Fruit fly (Drosophila melanogaster): Measurements from ENCODE around the gene shps.

Gene shps

dm6 chr3R:24231206-24231502, 48.2 kb upstream of the shps start (continued):
- TF ChIP-seq Dref (GFP tag; IDR thresholded peaks at IDR 0.05) (0 out of 2 replicates have a peak, but pooled peaks have one; percentile 29), CG9437 (GFP tag; optimal IDR thresholded peaks at IDR 0.05) (no peak), stc (GFP tag; IDR thresholded peaks at IDR 0.05) (0 out of 2 replicates have a peak, but pooled peaks have one; percentile 38), Rfx (GFP tag; IDR thresholded peaks at IDR 0.05) (peak; percentile 15; the same call in 1 of the 2 replicates), CG10543 (GFP tag; optimal IDR thresholded peaks at IDR 0.05) (peak; percentile 1), dm (GFP tag; optimal IDR thresholded peaks at IDR 0.05) (no peak), psq (GFP tag; optimal IDR thresholded peaks at IDR 0.05) (peak; percentile 94), Med (GFP tag) (peak; percentile 59), fu2 (GFP tag; optimal IDR thresholded peaks at IDR 0.05) (no peak), chinmo (GFP tag; IDR thresholded peaks at IDR 0.05; ENCODE audit: partially characterized antibody) (peak; percentile 67; the same call in 2 of the 4 replicates), cad (GFP tag; optimal IDR thresholded peaks at IDR 0.05) (no peak), salm (tag; optimal IDR thresholded peaks at IDR 0.05) (no peak), zen2 (GFP tag; IDR thresholded peaks at IDR 0.05; ENCODE audit: partially characterized antibody) (0 out of 3 replicates have a peak, but pooled peaks have one; percentile 9), CG17328 (GFP tag; IDR thresholded peaks at IDR 0.05) (no peak), CG15479 (GFP tag; optimal IDR thresholded peaks at IDR 0.05) (peak; percentile 10), CG17912 (GFP tag; optimal IDR thresholded peaks at IDR 0.05) (no peak), CG3847 (GFP tag; IDR thresholded peaks at IDR 0.05) (0 out of 2 replicates have a peak, but pooled peaks have one; percentile 36), fd3F (GFP tag; optimal IDR thresholded peaks at IDR 0.05) (no peak), cg (GFP tag; optimal IDR thresholded peaks at IDR 0.05) (peak; percentile 93), stwl (tag; optimal IDR thresholded peaks at IDR 0.05) (peak; percentile 27), nerfin-1 (tag; optimal IDR thresholded peaks at IDR 0.05) (peak; percentile 92), fd64A (GFP tag; optimal IDR thresholded peaks at IDR 0.05) (no peak), HLH3B (GFP tag; IDR thresholded peaks at IDR 0.05) (0 out of 2 replicates have a peak, but pooled peaks have one; percentile 17), YL-1 (GFP tag; optimal IDR thresholded peaks at IDR 0.05) (no peak), CrebB (tag; optimal IDR thresholded peaks at IDR 0.05) (peak; percentile 25), Atf3 (GFP tag; optimal IDR thresholded peaks at IDR 0.05) (no peak), mirr (GFP tag; optimal IDR thresholded peaks at IDR 0.05) (peak; percentile 37), vvl (GFP tag; IDR thresholded peaks at IDR 0.05) (0 out of 2 replicates have a peak, but pooled peaks have one; percentile 20), HLHmδ (GFP tag; optimal IDR thresholded peaks at IDR 0.05) (peak; percentile 58), nmo (GFP tag; optimal IDR thresholded peaks at IDR 0.05) (no peak), CG6689 (GFP tag; IDR thresholded peaks at IDR 0.05) (no peak), CG14014 (GFP tag; IDR thresholded peaks at IDR 0.05) (no peak), ato (GFP tag; IDR thresholded peaks at IDR 0.05; ENCODE audit: partially characterized antibody) (no peak), pzg (GFP tag; optimal IDR thresholded peaks at IDR 0.05) (peak; percentile 25), Atf-2 (GFP tag; optimal IDR thresholded peaks at IDR 0.05) (no peak), CG6854 (GFP tag; optimal IDR thresholded peaks at IDR 0.05) (no peak), Lpt (GFP tag; optimal IDR thresholded peaks at IDR 0.05) (no peak), crp (GFP tag; optimal IDR thresholded peaks at IDR 0.05) (peak in 1 of 2 experiments; percentile 6), gt (GFP tag; IDR thresholded peaks at IDR 0.05) (no peak), CG13624 (GFP tag; optimal IDR thresholded peaks at IDR 0.05) (peak; percentile 21), Ada2b (GFP tag; IDR thresholded peaks at IDR 0.05) (0 out of 2 replicates have a peak, but pooled peaks have one; percentile 6), slou (GFP tag; optimal IDR thresholded peaks at IDR 0.05) (no peak)

dm6 chr3R:24231914-24232313, 47.5 kb upstream of the shps start:
- TF ChIP-seq ken (GFP tag; IDR thresholded peaks at IDR 0.05), result no peak
- TF ChIP-seq CG6654 (GFP tag; optimal IDR thresholded peaks at IDR 0.05), result no peak
- no peak for TF ChIP-seq prd (optimal IDR thresholded peaks at IDR 0.05)
- TF ChIP-seq prd (GFP tag; IDR thresholded peaks at IDR 0.05), result 0 out of 3 replicates have a peak, but pooled peaks have one; percentile 3
- no peak for TF ChIP-seq CG7928 (GFP tag; optimal IDR thresholded peaks at IDR 0.05)
- TF ChIP-seq CG4360 (GFP tag; IDR thresholded peaks at IDR 0.05), result peak; percentile 49
- TF ChIP-seq CG3726 (GFP tag; IDR thresholded peaks at IDR 0.05), result no peak
- no peak for TF ChIP-seq bsh (GFP tag; optimal IDR thresholded peaks at IDR 0.05)
- no peak for TF ChIP-seq gcm2 (GFP tag; optimal IDR thresholded peaks at IDR 0.05)
- no peak for TF ChIP-seq CG3838 (GFP tag; optimal IDR thresholded peaks at IDR 0.05)
- TF ChIP-seq Dfd (GFP tag; optimal IDR thresholded peaks at IDR 0.05), result peak in 1 of 2 experiments; percentile 57

Measured in whole organism, embryonic.